Worm (Caenorhabditis elegans) whole organism, L1 larva: ENCODE results near the gene D1044.6.

Experiments
- Y116A8C.19 ChIP-seq: sonication (generic microtip); optimal IDR thresholded peaks from 2 replicates; lab custom pipeline; 2016; ENCODE audit warnings: missing compliant biosample characterization, missing genetic modification characterization, borderline replicate concordance
- ama-1 ChIP-seq: fragments of 150-350 bp; optimal IDR thresholded peaks from 2 replicates; lab custom pipeline; 2014
- blmp-1 ChIP-seq: fragments of 150-350 bp; optimal IDR thresholded peaks from 2 replicates; lab custom pipeline; 2014; ENCODE audit warnings: missing biosample characterization, missing genetic modification characterization
- ceh-8 ChIP-seq: fragments of 200-800 bp; sonication (Bioruptor generic); optimal IDR thresholded peaks from 2 replicates; lab custom pipeline; 2018; ENCODE audit warnings: mild to moderate bottlenecking, missing genetic modification characterization, moderate library complexity, missing compliant biosample characterization
- ceh-82 ChIP-seq, 3 experiments: fragments of 150-350 bp in 1 of 3; sonication (generic microtip) in 2 of 3; optimal IDR thresholded peaks; 2 replicates each; lab custom pipeline; 2014 to 2017; ENCODE audit warnings: missing biosample characterization in 3 of 3, missing genetic modification characterization in 3 of 3
- ces-1 ChIP-seq: fragments of 150-350 bp; optimal IDR thresholded peaks from 2 replicates; lab custom pipeline; 2014; ENCODE audit warnings: missing biosample characterization, missing genetic modification reagents, missing genetic modification characterization
- dpl-1 ChIP-seq, 3 experiments: fragments of 150-350 bp in 2 of 3; sonication (generic microtip) in 1 of 3; optimal IDR thresholded peaks; 2 replicates each; lab custom pipeline; 2014 to 2017; ENCODE audit warnings: missing biosample characterization in 3 of 3, missing genetic modification characterization in 3 of 3, missing genetic modification reagents in 3 of 3
- efl-1 ChIP-seq, 4 experiments: fragments of 150-350 bp; optimal IDR thresholded peaks in 3 of 4; peaks in 1 of 4; 1 replicate in 1 of 4; 2 replicates in 3 of 4; lab custom pipeline; 2014; ENCODE audit warnings: missing biosample characterization in 2 of 4, missing genetic modification characterization in 2 of 4, missing genetic modification reagents in 2 of 4
- egl-13 ChIP-seq: sonication (generic microtip); optimal IDR thresholded peaks from 2 replicates; lab custom pipeline; 2016; ENCODE audit warnings: missing genotype, missing genetic modification reagents, missing genetic modification characterization, missing compliant biosample characterization
- elt-3 ChIP-seq, 6 experiments: fragments of 150-350 bp in 1 of 6; sonication (generic microtip); optimal IDR thresholded peaks; 2 replicates each; lab custom pipeline; 2017 to 2018; ENCODE audit warnings: missing biosample characterization in 6 of 6, missing genetic modification characterization in 6 of 6, inconsistent platforms in 1 of 6
- fos-1 ChIP-seq: fragments of 150-350 bp; optimal IDR thresholded peaks from 2 replicates; lab custom pipeline; 2014; ENCODE audit warnings: missing biosample characterization, missing genetic modification characterization
- jun-1 ChIP-seq: fragments of 150-350 bp; optimal IDR thresholded peaks from 2 replicates; lab custom pipeline; 2014; ENCODE audit warnings: missing biosample characterization, missing genetic modification reagents, missing genetic modification characterization
- lin-14 ChIP-seq: fragments of 200-800 bp; sonication (Bioruptor generic); optimal IDR thresholded peaks from 2 replicates; lab custom pipeline; 2018; ENCODE audit warnings: mild to moderate bottlenecking, missing genetic modification characterization, moderate library complexity, missing compliant biosample characterization
- lir-3 ChIP-seq: sonication (generic microtip); optimal IDR thresholded peaks from 2 replicates; lab custom pipeline; 2016; ENCODE audit warnings: mild to moderate bottlenecking, missing genetic modification characterization, moderate library complexity, missing compliant biosample characterization; ENCODE audit not compliant: poor library complexity
- lsy-2 ChIP-seq, 2 experiments: fragments of 150-350 bp; optimal IDR thresholded peaks; 2 replicates each; lab custom pipeline; 2014; ENCODE audit warnings: missing biosample characterization in 2 of 2, missing genetic modification characterization in 2 of 2
- nhr-12 ChIP-seq: sonication (generic microtip); optimal IDR thresholded peaks from 2 replicates; lab custom pipeline; 2017; ENCODE audit warnings: missing biosample characterization, missing genetic modification characterization
- nhr-20 ChIP-seq: sonication (generic microtip); optimal IDR thresholded peaks from 2 replicates; lab custom pipeline; 2016; ENCODE audit warnings: mild to moderate bottlenecking, missing genetic modification characterization, missing compliant biosample characterization
- nhr-28 ChIP-seq: fragments of 150-350 bp; optimal IDR thresholded peaks from 2 replicates; lab custom pipeline; 2014; ENCODE audit warnings: missing biosample characterization, missing genetic modification characterization
- nhr-76 ChIP-seq: sonication (generic microtip); optimal IDR thresholded peaks from 2 replicates; lab custom pipeline; 2017; ENCODE audit warnings: missing biosample characterization, missing genetic modification characterization
- nhr-85 ChIP-seq: sonication (generic microtip); peaks from one replicate; lab custom pipeline; 2016; ENCODE audit warnings: missing genetic modification characterization, inconsistent platforms, missing compliant biosample characterization
- pag-3 ChIP-seq: sonication (generic microtip); optimal IDR thresholded peaks from 2 replicates; lab custom pipeline; 2017; ENCODE audit warnings: missing genetic modification characterization, mild to moderate bottlenecking, missing compliant biosample characterization, antibody characterized with exemption, borderline replicate concordance; ENCODE audit not compliant: insufficient read depth
- skn-1 ChIP-seq: fragments of 150-350 bp; optimal IDR thresholded peaks from 2 replicates; lab custom pipeline; 2014; ENCODE audit warnings: missing biosample characterization, missing genetic modification characterization
- snu-23 ChIP-seq: sonication (generic microtip); optimal IDR thresholded peaks from 2 replicates; lab custom pipeline; 2016; ENCODE audit warnings: missing genetic modification characterization, missing compliant biosample characterization
- tbx-2 ChIP-seq: sonication (generic microtip); optimal IDR thresholded peaks from 2 replicates; lab custom pipeline; 2016; ENCODE audit warnings: missing genetic modification characterization, missing compliant biosample characterization
- unc-30 ChIP-seq: sonication (generic microtip); optimal IDR thresholded peaks from 2 replicates; lab custom pipeline; 2017; ENCODE audit warnings: missing biosample characterization, missing genetic modification characterization
- unc-62 ChIP-seq: fragments of 150-350 bp; optimal IDR thresholded peaks from 2 replicates; lab custom pipeline; 2014; ENCODE audit warnings: missing biosample characterization, missing genetic modification reagents, missing genetic modification characterization
- unc-98 ChIP-seq: fragments of 200-800 bp; sonication (Bioruptor generic); IDR thresholded peaks from 2 replicates; pipeline ENCODE4 v1.3.6; 2022; ENCODE audit warnings: missing genetic modification characterization, missing compliant biosample characterization
- vab-15 ChIP-seq: sonication (generic microtip); optimal IDR thresholded peaks from 2 replicates; lab custom pipeline; 2017; ENCODE audit warnings: missing genotype, mild to moderate bottlenecking, missing genetic modification characterization, missing compliant biosample characterization
- zip-4 ChIP-seq: fragments of 200-800 bp; sonication (Bioruptor generic); optimal IDR thresholded peaks from 2 replicates; lab custom pipeline; 2018; ENCODE audit warnings: mild to moderate bottlenecking, missing genetic modification characterization, moderate library complexity, missing compliant biosample characterization

D1044.6 gene

ce11 chrIII:5546730-5547129, 3.8 kb upstream of the D1044.6 start, which contains the start of gene F09F7.5:
F09F7.5 (plus strand) TSS chrIII:5546987.
- TF ChIP-seq lsy-2 (tag; optimal IDR thresholded peaks at IDR 0.05; lab: Kevin White, UChicago) (no peak), nhr-85 (tag; lab: Kevin White, UChicago) (peak; percentile 45), dpl-1 (GFP tag; optimal IDR thresholded peaks at IDR 0.05; lab: Kevin White, UChicago) (no peak), unc-62 (GFP tag; lab: Kevin White, UChicago) (no peak), lin-14 (GFP tag; lab: Kevin White, UChicago) (no peak), zip-4 (GFP tag; lab: Kevin White, UChicago) (no peak), unc-98 (GFP tag; lab: Robert Waterston, UW) (no peak), efl-1 (optimal IDR thresholded peaks at IDR 0.05; lab: Kevin White, UChicago) (no peak), efl-1 (GFP tag; optimal IDR thresholded peaks at IDR 0.05 in 1 of 2; lab: Kevin White, UChicago) (peak in 1 of 2 experiments; percentile 56)

- TF ChIP-seq ces-1 (GFP tag; lab: Kevin White, UChicago) (no peak), jun-1 (tag; lab: Kevin White, UChicago) (no peak), blmp-1 (tag; lab: Kevin White, UChicago) (peak; percentile 23), ceh-82 (tag; optimal IDR thresholded peaks at IDR 0.05; lab: Kevin White, UChicago) (no peak), unc-30 (tag; lab: Kevin White, UChicago) (no peak), nhr-12 (tag; lab: Kevin White, UChicago) (no peak), snu-23 (peak; percentile 25), nhr-20 (tag; lab: Kevin White, UChicago) (peak; percentile 42), elt-3 (tag; optimal IDR thresholded peaks at IDR 0.05; lab: Kevin White, UChicago) (peak in 1 of 6 experiments; percentile 55), lin-14 (GFP tag; lab: Kevin White, UChicago) (peak; percentile 22), lsy-2 (tag; optimal IDR thresholded peaks at IDR 0.05; lab: Kevin White, UChicago) (peak in 1 of 2 experiments; percentile 13), ceh-8 (GFP tag; lab: Kevin White, UChicago) (no peak), dpl-1 (GFP tag; optimal IDR thresholded peaks at IDR 0.05; lab: Kevin White, UChicago) (peak in 1 of 3 experiments; percentile 9), lir-3 (no peak), skn-1 (tag; lab: Kevin White, UChicago) (peak; percentile 29), unc-62 (GFP tag; lab: Kevin White, UChicago) (no peak), efl-1 (optimal IDR thresholded peaks at IDR 0.05; lab: Kevin White, UChicago) (no peak), efl-1 (GFP tag; optimal IDR thresholded peaks at IDR 0.05 in 1 of 2; lab: Kevin White, UChicago) (peak in 1 of 2 experiments; percentile 1), nhr-76 (tag; lab: Kevin White, UChicago) (no peak), fos-1 (peak; percentile 30)
These were observed 3.3 kb upstream of the D1044.6 start for ce11 chrIII:5546309-5546708.

ce11 chrIII:5543727-5544345, 859 bp upstream of the D1044.6 start, which contains the start of gene D1044.1:
D1044.1 (plus strand) TSS chrIII:5544295.
- TF ChIP-seq vab-15 (tag; lab: Kevin White, UChicago), result no peak
- TF ChIP-seq efl-1 (optimal IDR thresholded peaks at IDR 0.05; lab: Kevin White, UChicago), result no peak
- TF ChIP-seq efl-1 (GFP tag; optimal IDR thresholded peaks at IDR 0.05 in 1 of 2; lab: Kevin White, UChicago), result peak in 1 of 2 experiments; percentile 24

- no peak for TF ChIP-seq pag-3 (tag; lab: Kevin White, UChicago)
- peak in 2 of 3 experiments; percentile 5 to 7 for TF ChIP-seq dpl-1 (GFP tag; optimal IDR thresholded peaks at IDR 0.05; lab: Kevin White, UChicago)
- TF ChIP-seq blmp-1 (tag; lab: Kevin White, UChicago), result peak; percentile 24
- TF ChIP-seq egl-13 (tag; lab: Kevin White, UChicago), result no peak
- TF ChIP-seq ama-1 (lab: Kevin White, UChicago), result no peak
These were observed 1.2 kb downstream of the D1044.6 start for ce11 chrIII:5541777-5542176.

ce11 chrIII:5525973-5526372, 17.0 kb downstream of the D1044.6 start, which contains the start of gene dex-1:
dex-1 (plus strand) TSS chrIII:5526104.
- TF ChIP-seq Y116A8C.19 (tag; lab: Kevin White, UChicago) (no peak), nhr-28 (no peak), tbx-2 (tag; lab: Kevin White, UChicago) (no peak), lsy-2 (tag; optimal IDR thresholded peaks at IDR 0.05; lab: Kevin White, UChicago) (no peak), vab-15 (tag; lab: Kevin White, UChicago) (no peak)
